Fruit fly (Drosophila melanogaster): ENCODE measurements around the gene CG3430.

The CG3430 gene

DNA sequence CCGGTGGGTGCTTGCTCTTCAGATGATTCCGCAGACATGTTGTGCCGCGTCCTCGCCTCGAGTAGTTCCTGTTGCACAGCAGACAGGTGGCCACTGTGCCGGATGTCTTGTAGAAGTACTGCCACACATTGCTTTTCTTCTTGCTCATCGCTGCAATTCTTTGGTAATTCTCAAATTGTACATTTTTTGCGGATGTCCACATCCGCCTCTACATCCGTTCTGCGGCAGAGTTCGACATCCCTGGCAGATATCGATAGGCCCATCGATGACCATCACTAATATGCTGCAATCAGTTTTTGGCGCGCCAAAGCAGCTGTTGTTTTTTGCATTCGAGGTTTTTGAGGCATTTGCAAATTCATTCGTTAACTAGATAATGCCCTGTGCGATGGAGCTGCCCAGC, at the start of gene CG3430, which contains the start of gene CG13775 (continued):
- TF ChIP-seq bcd (GFP tag; optimal IDR thresholded peaks at IDR 0.05) (no peak), Sox102F (GFP tag; optimal IDR thresholded peaks at IDR 0.05) (no peak), Dll (GFP tag; IDR thresholded peaks at IDR 0.05; ENCODE audit: partially characterized antibody) (peak; percentile 69), Bgb (GFP tag; IDR thresholded peaks at IDR 0.05; ENCODE audit: partially characterized antibody) (peak; percentile 77), Med (GFP tag) (peak; percentile 92), CG10209 (GFP tag; optimal IDR thresholded peaks at IDR 0.05) (peak; percentile 22), insv (GFP tag; optimal IDR thresholded peaks at IDR 0.05) (peak in 1 of 2 experiments; percentile 7), CG17912 (GFP tag; optimal IDR thresholded peaks at IDR 0.05) (peak; percentile 17), CG9609 (GFP tag; optimal IDR thresholded peaks at IDR 0.05) (peak; percentile 30), CG13123 (GFP tag; optimal IDR thresholded peaks at IDR 0.05) (no peak), CG14050 (GFP tag; IDR thresholded peaks at IDR 0.05) (no peak), Hey (tag; optimal IDR thresholded peaks at IDR 0.05) (no peak), sna (GFP tag; IDR thresholded peaks at IDR 0.05; ENCODE audit: partially characterized antibody) (peak; percentile 53; the same call in 1 of the 2 replicates), Drgx (GFP tag; IDR thresholded peaks at IDR 0.05) (no peak), zfh2 (GFP tag; optimal IDR thresholded peaks at IDR 0.05) (peak; percentile 36), CG9876 (GFP tag; optimal IDR thresholded peaks at IDR 0.05) (peak; percentile 15), shn (GFP tag; optimal IDR thresholded peaks at IDR 0.05) (peak; percentile 33), CG4617 (GFP tag; optimal IDR thresholded peaks at IDR 0.05; ENCODE audit: borderline replicate concordance) (peak; percentile 27), dmrt11E (tag; optimal IDR thresholded peaks at IDR 0.05) (no peak), E2f2 (GFP tag; IDR thresholded peaks at IDR 0.05) (peak; percentile 85), CG13287 (GFP tag; IDR thresholded peaks at IDR 0.05; ENCODE audit: partially characterized antibody) (peak; percentile 81), CG7556 (GFP tag; optimal IDR thresholded peaks at IDR 0.05) (no peak), CG15601 (tag; optimal IDR thresholded peaks at IDR 0.05) (no peak), CG3847 (GFP tag; IDR thresholded peaks at IDR 0.05) (peak; percentile 24; the same call in 1 of the 2 replicates), Hsf (GFP tag; optimal IDR thresholded peaks at IDR 0.05) (peak; percentile 25), Gug (GFP tag; IDR thresholded peaks at IDR 0.05) (peak; percentile 16; the same call in 1 of the 4 replicates), Antp (GFP tag; optimal IDR thresholded peaks at IDR 0.05) (peak; percentile 62), NfI (GFP tag; optimal IDR thresholded peaks at IDR 0.05) (peak; percentile 55), ssp (GFP tag; IDR thresholded peaks at IDR 0.05) (no peak), CG32767 (GFP tag; IDR thresholded peaks at IDR 0.05) (no peak), CG11398 (GFP tag; optimal IDR thresholded peaks at IDR 0.05) (no peak), CG16813 (GFP tag; IDR thresholded peaks at IDR 0.05; ENCODE audit: partially characterized antibody) (peak; percentile 56), Trl (optimal IDR thresholded peaks at IDR 0.05) (no peak), Trl (GFP tag; optimal IDR thresholded peaks at IDR 0.05) (peak; percentile 42), ind (GFP tag; optimal IDR thresholded peaks at IDR 0.05) (no peak), dimm (GFP tag; IDR thresholded peaks at IDR 0.05) (no peak), ken (GFP tag; IDR thresholded peaks at IDR 0.05) (0 out of 3 replicates have a peak, but pooled peaks have one; percentile 32), CG34422 (GFP tag; IDR thresholded peaks at IDR 0.05) (0 out of 3 replicates have a peak, but pooled peaks have one; percentile 45), Adf1 (GFP tag; IDR thresholded peaks at IDR 0.05) (peak; percentile 71), eve (GFP tag; optimal IDR thresholded peaks at IDR 0.05) (no peak), Nf-YB (GFP tag; optimal IDR thresholded peaks at IDR 0.05) (no peak), sug (tag; optimal IDR thresholded peaks at IDR 0.05) (peak; percentile 22), ato (GFP tag; IDR thresholded peaks at IDR 0.05; ENCODE audit: partially characterized antibody) (peak; percentile 20; the same call in 1 of the 2 replicates), CG2129 (GFP tag; IDR thresholded peaks at IDR 0.05; ENCODE audit: partially characterized antibody) (peak; percentile 37; the same call in 1 of the 2 replicates), CG6272 (GFP tag; IDR thresholded peaks at IDR 0.05) (0 out of 2 replicates have a peak, but pooled peaks have one; percentile 15), CG12391 (tag; optimal IDR thresholded peaks at IDR 0.05) (peak; percentile 38), az2 (GFP tag; optimal IDR thresholded peaks at IDR 0.05) (no peak), MBD-R2 (GFP tag; IDR thresholded peaks at IDR 0.05) (peak; percentile 96), CG42726 (GFP tag; IDR thresholded peaks at IDR 0.05; ENCODE audit: partially characterized antibody) (peak; percentile 66; the same call in 1 of the 2 replicates), jing (GFP tag; optimal IDR thresholded peaks at IDR 0.05) (no peak)

Data from whole organism, embryonic.